Fruit fly (Drosophila melanogaster) whole organism, embryonic: ENCODE results near the gene Gcn5.

Experiments
- Ada2b ChIP-seq: fragments of 200-800 bp; sonication (Bioruptor generic); IDR thresholded peaks from 2 replicates; pipeline ENCODE4 v1.3.6; 2022; ENCODE audit warnings: missing biosample characterization, missing genetic modification characterization
- Awh ChIP-seq: fragments of 200-800 bp; sonication (Bioruptor generic); IDR thresholded peaks from 2 replicates; pipeline ENCODE4, ENCODE4 v1.3.6; 2022; ENCODE audit warnings: missing biosample characterization, missing genetic modification characterization
- B-H1 ChIP-seq: fragments of 200-800 bp; sonication (Bioruptor generic); IDR thresholded peaks from 3 replicates; pipeline ENCODE4 v1.3.6; 2022; ENCODE audit warnings: missing biosample characterization, missing genetic modification characterization
- Bgb ChIP-seq: fragments of 200-800 bp; sonication (Bioruptor generic); IDR thresholded peaks from 2 replicates; pipeline ENCODE4 v1.3.6; 2022; ENCODE audit warnings: missing biosample characterization, missing genetic modification characterization; ENCODE audit not compliant: partially characterized antibody
- CG11696 ChIP-seq: fragments of 200-800 bp; sonication (Bioruptor generic); IDR thresholded peaks from 2 replicates; pipeline ENCODE4 v1.3.6; 2022; ENCODE audit warnings: missing biosample characterization, missing genetic modification characterization
- CG12236 ChIP-seq: fragments of 200-800 bp; sonication (Bioruptor generic); optimal IDR thresholded peaks from 2 replicates; lab custom pipeline; 2016; ENCODE audit warnings: missing biosample characterization, missing genetic modification characterization
- CG15073 ChIP-seq: fragments of 200-800 bp; sonication (Bioruptor generic); optimal IDR thresholded peaks from 2 replicates; lab custom pipeline; 2016; ENCODE audit warnings: missing biosample characterization, missing genetic modification characterization
- CG1603 ChIP-seq: fragments of 200-800 bp; sonication (Bioruptor generic); optimal IDR thresholded peaks from 2 replicates; lab custom pipeline; 2019; ENCODE audit warnings: missing biosample characterization, mild to moderate bottlenecking, missing genetic modification characterization, moderate library complexity
- CG17361 ChIP-seq: fragments of 200-800 bp; sonication (Bioruptor generic); IDR thresholded peaks from 3 replicates; pipeline ENCODE4 v1.3.6; 2022; ENCODE audit warnings: missing biosample characterization, missing genetic modification characterization
- CG17802 ChIP-seq: fragments of 200-800 bp; sonication (Bioruptor generic); optimal IDR thresholded peaks from 2 replicates; lab custom pipeline; 2018; ENCODE audit warnings: missing biosample characterization, mild to moderate bottlenecking, missing genetic modification characterization, moderate library complexity
- CG17829 ChIP-seq: fragments of 200-800 bp; optimal IDR thresholded peaks from 2 replicates; lab custom pipeline; 2019; ENCODE audit warnings: missing biosample characterization, mild to moderate bottlenecking, missing genetic modification characterization, moderate library complexity
- CG2129 ChIP-seq: fragments of 200-800 bp; sonication (Bioruptor generic); IDR thresholded peaks from 2 replicates; pipeline ENCODE4 v1.3.6; 2022; ENCODE audit warnings: missing biosample characterization, missing genetic modification characterization; ENCODE audit not compliant: partially characterized antibody
- CG30403 ChIP-seq: fragments of 200-800 bp; sonication (Bioruptor generic); optimal IDR thresholded peaks from 3 replicates; lab custom pipeline; 2016; ENCODE audit warnings: missing biosample characterization, missing genetic modification characterization
- CG3065 ChIP-seq: fragments of 200-800 bp; sonication (Bioruptor generic); optimal IDR thresholded peaks from 2 replicates; lab custom pipeline; 2016; ENCODE audit warnings: missing biosample characterization, missing genetic modification characterization
- CG31224 ChIP-seq: fragments of 200-800 bp; sonication (Bioruptor generic); IDR thresholded peaks from 2 replicates; pipeline ENCODE4 v1.3.6; 2022; ENCODE audit warnings: missing biosample characterization, missing genetic modification characterization
- CG31365 ChIP-seq: fragments of 200-800 bp; sonication (Bioruptor generic); optimal IDR thresholded peaks from 2 replicates; lab custom pipeline; 2018; ENCODE audit warnings: missing biosample characterization, mild to moderate bottlenecking, missing genetic modification characterization
- CG31388 ChIP-seq: fragments of 200-800 bp; sonication (Bioruptor generic); optimal IDR thresholded peaks from 2 replicates; lab custom pipeline; 2016; ENCODE audit warnings: missing biosample characterization, missing genetic modification characterization
- CG3163 ChIP-seq: fragments of 200-800 bp; sonication (Bioruptor generic); optimal IDR thresholded peaks from 3 replicates; lab custom pipeline; 2016; ENCODE audit warnings: missing biosample characterization, missing genetic modification characterization
- CG33557 ChIP-seq: fragments of 200-800 bp; sonication (Bioruptor generic); optimal IDR thresholded peaks from 2 replicates; lab custom pipeline; 2019; ENCODE audit warnings: missing biosample characterization, mild to moderate bottlenecking, missing genetic modification characterization, moderate library complexity
- CG6813 ChIP-seq: fragments of 200-800 bp; sonication (Bioruptor generic); optimal IDR thresholded peaks from 2 replicates; lab custom pipeline; 2017; ENCODE audit warnings: missing biosample characterization, missing genetic modification characterization, mild to moderate bottlenecking, moderate library complexity, missing genetic modification reagents
- CG8388 ChIP-seq: fragments of 200-800 bp; sonication (Bioruptor generic); optimal IDR thresholded peaks from 2 replicates; lab custom pipeline; 2019; ENCODE audit warnings: missing biosample characterization, mild to moderate bottlenecking, missing genetic modification characterization, moderate library complexity
- CG9437 ChIP-seq: fragments of 200-800 bp; sonication (Bioruptor generic); optimal IDR thresholded peaks from 2 replicates; lab custom pipeline; 2018; ENCODE audit warnings: missing biosample characterization, mild to moderate bottlenecking, missing genetic modification characterization
- CrebB ChIP-seq: fragments of 200-800 bp; sonication (Bioruptor generic); optimal IDR thresholded peaks from 3 replicates; lab custom pipeline; 2018; ENCODE audit warnings: missing biosample characterization, mild to moderate bottlenecking, missing genetic modification characterization
- Dad ChIP-seq: fragments of 200-800 bp; sonication (Bioruptor generic); optimal IDR thresholded peaks from 3 replicates; lab custom pipeline; 2016; ENCODE audit warnings: missing biosample characterization, missing genetic modification characterization
- Deaf1 ChIP-seq: fragments of 200-800 bp; optimal IDR thresholded peaks from 3 replicates; lab custom pipeline; 2019; ENCODE audit warnings: missing biosample characterization, mild to moderate bottlenecking, missing genetic modification characterization, moderate library complexity
- Doc2 ChIP-seq: fragments of 200-800 bp; sonication (Bioruptor generic); IDR thresholded peaks from 2 replicates; pipeline ENCODE4 v1.3.6; 2022; ENCODE audit warnings: missing biosample characterization, missing genetic modification characterization
- E2f1 ChIP-seq: fragments of 200-800 bp; sonication (Bioruptor generic); IDR thresholded peaks from 2 replicates; pipeline ENCODE4 v1.3.6; 2022; ENCODE audit warnings: missing biosample characterization, missing genetic modification characterization
- ERR ChIP-seq: fragments of 200-800 bp; sonication (Bioruptor generic); optimal IDR thresholded peaks from 2 replicates; lab custom pipeline; 2016; ENCODE audit warnings: missing biosample characterization, missing genetic modification characterization
- Fer1 ChIP-seq: fragments of 200-800 bp; sonication (Bioruptor generic); optimal IDR thresholded peaks from 2 replicates; lab custom pipeline; 2017; ENCODE audit warnings: missing biosample characterization, mild to moderate bottlenecking, missing genetic modification characterization
- H2.0 ChIP-seq: fragments of 200-800 bp; sonication (Bioruptor generic); IDR thresholded peaks from 2 replicates; pipeline ENCODE4 v1.3.6; 2022; ENCODE audit warnings: missing biosample characterization, missing genetic modification characterization
- Hmx ChIP-seq: fragments of 200-800 bp; sonication (Bioruptor generic); optimal IDR thresholded peaks from 2 replicates; lab custom pipeline; 2016; ENCODE audit warnings: missing biosample characterization, missing genetic modification characterization
- Jarid2 ChIP-seq: fragments of 200-800 bp; sonication (Bioruptor generic); optimal IDR thresholded peaks from 3 replicates; lab custom pipeline; 2017; ENCODE audit warnings: mild to moderate bottlenecking, missing biosample characterization, missing genetic modification reagents, missing genetic modification characterization
- Meics ChIP-seq: fragments of 200-800 bp; sonication (Bioruptor generic); optimal IDR thresholded peaks from 2 replicates; lab custom pipeline; 2017; ENCODE audit warnings: missing biosample characterization, mild to moderate bottlenecking, missing genetic modification characterization
- Ptx1 ChIP-seq: fragments of 200-800 bp; sonication (Bioruptor generic); IDR thresholded peaks from 2 replicates; pipeline ENCODE4 v1.3.6; 2022; ENCODE audit warnings: missing biosample characterization, missing genetic modification characterization
- Six4 ChIP-seq: fragments of 200-800 bp; sonication (Bioruptor generic); optimal IDR thresholded peaks from 2 replicates; lab custom pipeline; 2016; ENCODE audit warnings: missing biosample characterization, missing genetic modification characterization
- ap ChIP-seq: fragments of 200-800 bp; sonication (Bioruptor generic); IDR thresholded peaks from 2 replicates; pipeline ENCODE4 v1.3.6; 2022; ENCODE audit warnings: missing biosample characterization, missing genetic modification characterization
- az2 ChIP-seq: fragments of 200-800 bp; sonication (Bioruptor generic); optimal IDR thresholded peaks from 3 replicates; lab custom pipeline; 2016; ENCODE audit warnings: missing biosample characterization, missing genetic modification characterization
- crp ChIP-seq, 2 experiments: fragments of 200-800 bp; sonication (Bioruptor generic); optimal IDR thresholded peaks; 2 replicates in 1 of 2; 3 replicates in 1 of 2; lab custom pipeline; 2017; ENCODE audit warnings: missing biosample characterization in 2 of 2, missing genetic modification characterization in 2 of 2, mild to moderate bottlenecking in 1 of 2, moderate library complexity in 1 of 2
- dmrt11E ChIP-seq: fragments of 200-800 bp; sonication (Bioruptor generic); optimal IDR thresholded peaks from 3 replicates; lab custom pipeline; 2018; ENCODE audit warnings: missing biosample characterization, mild to moderate bottlenecking, missing genetic modification characterization, moderate library complexity
- eyg ChIP-seq: fragments of 200-800 bp; sonication (Bioruptor generic); optimal IDR thresholded peaks from 3 replicates; lab custom pipeline; 2016; ENCODE audit warnings: missing biosample characterization, missing genetic modification characterization
- grau ChIP-seq: fragments of 200-800 bp; optimal IDR thresholded peaks from 3 replicates; lab custom pipeline; 2019; ENCODE audit warnings: missing biosample characterization, mild to moderate bottlenecking, missing genetic modification characterization, moderate library complexity
- hb ChIP-seq: fragments of 200-800 bp; sonication (Bioruptor generic); IDR thresholded peaks from 3 replicates; pipeline ENCODE4 v1.3.6; 2022; ENCODE audit warnings: missing biosample characterization, missing genetic modification characterization; ENCODE audit not compliant: partially characterized antibody
- inv ChIP-seq: fragments of 200-800 bp; sonication (Bioruptor generic); IDR thresholded peaks from 2 replicates; pipeline ENCODE4 v1.3.6; 2022; ENCODE audit warnings: missing biosample characterization, missing genetic modification characterization; ENCODE audit not compliant: partially characterized antibody
- ro ChIP-seq: fragments of 200-800 bp; sonication (Bioruptor generic); IDR thresholded peaks from 2 replicates; pipeline ENCODE4 v1.3.6; 2022; ENCODE audit warnings: missing biosample characterization, missing genetic modification characterization
- sd ChIP-seq: fragments of 200-800 bp; sonication (Bioruptor generic); optimal IDR thresholded peaks from 3 replicates; lab custom pipeline; 2018; ENCODE audit warnings: missing biosample characterization, mild to moderate bottlenecking, missing genetic modification characterization, moderate library complexity
- sens-2 ChIP-seq: fragments of 200-800 bp; sonication (Bioruptor generic); IDR thresholded peaks from 2 replicates; pipeline ENCODE4 v1.3.6; 2022; ENCODE audit warnings: missing biosample characterization, missing genetic modification characterization
- slp2 ChIP-seq: fragments of 200-800 bp; sonication (Bioruptor generic); optimal IDR thresholded peaks from 2 replicates; lab custom pipeline; 2016; ENCODE audit warnings: missing biosample characterization, missing genetic modification characterization
- tll ChIP-seq, 2 experiments: fragments of 200-800 bp in 1 of 2; fragments of >200 bp in 1 of 2; sonication (Bioruptor generic) in 1 of 2; optimal IDR thresholded peaks; 2 replicates each; lab custom pipeline; 2017 to 2019; ENCODE audit warnings: missing biosample characterization in 2 of 2, missing genetic modification characterization in 2 of 2, mild to moderate bottlenecking in 1 of 2, moderate library complexity in 1 of 2
- tna ChIP-seq: fragments of 200-800 bp; sonication (Bioruptor generic); IDR thresholded peaks from 2 replicates; pipeline ENCODE4 v1.3.6; 2022; ENCODE audit warnings: missing biosample characterization, missing genetic modification characterization; ENCODE audit not compliant: partially characterized antibody
- trem ChIP-seq: fragments of 200-800 bp; optimal IDR thresholded peaks from 3 replicates; lab custom pipeline; 2019; ENCODE audit warnings: missing biosample characterization, mild to moderate bottlenecking, missing genetic modification characterization, moderate library complexity
- vvl ChIP-seq: fragments of 200-800 bp; sonication (Bioruptor generic); IDR thresholded peaks from 2 replicates; pipeline ENCODE4 v1.3.6; 2022; ENCODE audit warnings: missing biosample characterization, missing genetic modification characterization

Gcn5 gene

DNA sequence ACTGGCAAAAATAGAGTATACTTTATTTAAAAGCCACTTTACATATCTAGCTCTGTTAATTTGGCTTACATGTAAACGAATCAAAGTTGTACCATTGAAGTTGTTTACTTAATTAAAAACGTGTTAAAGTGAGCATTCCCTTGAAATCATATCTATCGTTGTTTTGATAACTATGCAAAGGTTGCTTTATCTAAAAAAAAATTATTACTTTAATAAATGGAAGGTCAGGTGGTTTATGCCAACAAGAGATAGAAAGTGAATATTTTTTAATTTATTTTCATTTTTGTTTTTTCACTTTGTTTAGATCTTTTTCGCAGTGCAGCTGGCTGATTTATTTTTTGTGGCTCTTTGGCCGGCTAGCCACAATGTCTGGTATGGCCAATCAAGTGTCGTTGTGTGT lies 40.9 kb downstream of the Gcn5 start (continued):
- TF ChIP-seq Dad (GFP tag; lab: Kevin White, UChicago) = peak; percentile 50
- peak; percentile 48 for TF ChIP-seq CG12236 (GFP tag; lab: Kevin White, UChicago)
- TF ChIP-seq ap = no peak
- no peak for TF ChIP-seq CG2129 (GFP tag; lab: Robert Waterston, UW)
- peak; percentile 27 for TF ChIP-seq slp2
- TF ChIP-seq vvl (GFP tag; lab: Robert Waterston, UW) = peak; percentile 72
- TF ChIP-seq CG33557 (GFP tag; lab: Kevin White, UChicago) = no peak
- no peak for TF ChIP-seq Bgb (GFP tag; lab: Robert Waterston, UW)
- peak; percentile 82 for TF ChIP-seq grau (tag; lab: Kevin White, UChicago)
- no peak for TF ChIP-seq tll (GFP tag; optimal IDR thresholded peaks at IDR 0.05; lab: Kevin White, UChicago)
- peak; percentile 78 for TF ChIP-seq CG9437
- TF ChIP-seq sens-2 (GFP tag; lab: Robert Waterston, UW) = peak; percentile 32; the same call in 1 of the 2 replicates
- no peak for TF ChIP-seq sd (tag; lab: Kevin White, UChicago)
- TF ChIP-seq Awh (GFP tag; lab: Robert Waterston, UW) = no peak
- peak; percentile 69 for TF ChIP-seq CG8388 (GFP tag; lab: Kevin White, UChicago)
- peak; percentile 52; the same call in 1 of the 2 replicates for TF ChIP-seq CG11696 (GFP tag; lab: Robert Waterston, UW)
- peak; percentile 88 for TF ChIP-seq CG17361 (GFP tag; lab: Robert Waterston, UW)
- peak; percentile 41 for TF ChIP-seq Hmx (GFP tag; lab: Kevin White, UChicago)
- TF ChIP-seq CrebB (tag; lab: Kevin White, UChicago) = peak; percentile 4
- no peak for TF ChIP-seq Doc2
- peak; percentile 50 for TF ChIP-seq trem (tag; lab: Kevin White, UChicago)
- TF ChIP-seq H2.0 = peak; percentile 38; the same call in 1 of the 2 replicates
- no peak for TF ChIP-seq CG15073 (GFP tag; lab: Kevin White, UChicago)
- no peak for TF ChIP-seq CG6813 (GFP tag; lab: Kevin White, UChicago)
- TF ChIP-seq B-H1 (GFP tag; lab: Robert Waterston, UW) = peak; percentile 66
- TF ChIP-seq ERR (GFP tag; lab: Kevin White, UChicago) = no peak
- TF ChIP-seq crp (GFP tag; optimal IDR thresholded peaks at IDR 0.05; lab: Kevin White, UChicago) = peak in 1 of 2 experiments; percentile 16
- no peak for TF ChIP-seq CG3163
- TF ChIP-seq CG31388 (GFP tag; lab: Kevin White, UChicago) = peak; percentile 27
- peak; percentile 68 for TF ChIP-seq Ada2b (GFP tag; lab: Robert Waterston, UW)
- TF ChIP-seq hb (GFP tag; lab: Robert Waterston, UW) = no peak
- no peak; the same call in 1 of the 2 replicates for TF ChIP-seq ro (GFP tag; lab: Robert Waterston, UW)
- peak; percentile 54 for TF ChIP-seq dmrt11E (tag; lab: Kevin White, UChicago)
- peak; percentile 79 for TF ChIP-seq Ptx1 (GFP tag; lab: Robert Waterston, UW)
- TF ChIP-seq Deaf1 (tag; lab: Kevin White, UChicago) = peak; percentile 39
- peak; percentile 67 for TF ChIP-seq E2f1 (GFP tag; lab: Robert Waterston, UW)
- TF ChIP-seq CG17802 = no peak
- TF ChIP-seq inv (GFP tag; lab: Robert Waterston, UW) = no peak
- TF ChIP-seq Meics (GFP tag; lab: Kevin White, UChicago) = peak; percentile 77
- peak; percentile 60 for TF ChIP-seq Six4
- TF ChIP-seq CG31224 (GFP tag; lab: Robert Waterston, UW) = no peak; the same call in 1 of the 2 replicates
- no peak for TF ChIP-seq CG1603 (tag; lab: Kevin White, UChicago)
- TF ChIP-seq CG31365 (tag; lab: Kevin White, UChicago) = no peak
- TF ChIP-seq CG3065 (GFP tag; lab: Kevin White, UChicago) = peak; percentile 24
- peak; percentile 17 for TF ChIP-seq eyg (GFP tag; lab: Kevin White, UChicago)
- no peak for TF ChIP-seq tna (GFP tag; lab: Robert Waterston, UW)
- peak; percentile 38 for TF ChIP-seq Jarid2 (GFP tag; lab: Kevin White, UChicago)
- peak; percentile 80 for TF ChIP-seq CG17829 (tag; lab: Kevin White, UChicago)
- peak; percentile 72 for TF ChIP-seq Fer1 (GFP tag; lab: Kevin White, UChicago)
- peak; percentile 82 for TF ChIP-seq CG30403 (GFP tag; lab: Kevin White, UChicago)
- TF ChIP-seq az2 (GFP tag; lab: Kevin White, UChicago) = peak; percentile 82
